Worm (Caenorhabditis elegans) whole organism, L4 larva: Measurements from ENCODE around the gene C44E12.1.

Experiments used
- R02D3.7 ChIP-seq: fragments of 150-350 bp; sonication (generic microtip); optimal IDR thresholded peaks from 3 replicates; lab custom pipeline; 2014; ENCODE audit warnings: missing biosample characterization, missing genetic modification characterization
- ZK546.5 ChIP-seq, 2 experiments: sonication (generic microtip); optimal IDR thresholded peaks; 2 replicates each; lab custom pipeline; 2017; ENCODE audit warnings: missing biosample characterization in 2 of 2, missing genetic modification characterization in 2 of 2
- ceh-20 ChIP-seq: fragments of 200-800 bp; sonication (Bioruptor generic); IDR thresholded peaks from 2 replicates; pipeline ENCODE4 v1.3.6; 2022; ENCODE audit warnings: missing genetic modification reagents, missing genetic modification characterization, missing compliant biosample characterization
- fkh-10 ChIP-seq: fragments of 150-350 bp; optimal IDR thresholded peaks from 2 replicates; lab custom pipeline; 2014; ENCODE audit warnings: missing biosample characterization, missing genetic modification reagents, missing genetic modification characterization
- fos-1 ChIP-seq: fragments of 150-350 bp; optimal IDR thresholded peaks from 2 replicates; lab custom pipeline; 2014; ENCODE audit warnings: missing biosample characterization, missing genetic modification characterization
- jun-1 ChIP-seq: fragments of 150-350 bp; optimal IDR thresholded peaks from 2 replicates; lab custom pipeline; 2014; ENCODE audit warnings: missing biosample characterization, missing genetic modification reagents, missing genetic modification characterization
- nhr-6 ChIP-seq: fragments of 150-350 bp; optimal IDR thresholded peaks from 2 replicates; lab custom pipeline; 2014; ENCODE audit warnings: missing biosample characterization, missing genetic modification characterization
- vab-7 ChIP-seq: fragments of 200-800 bp; sonication (Bioruptor generic); IDR thresholded peaks from 2 replicates; pipeline ENCODE4 v1.3.6; 2022; ENCODE audit warnings: missing genetic modification reagents, missing genetic modification characterization, missing compliant biosample characterization
- zag-1 ChIP-seq: fragments of 150-350 bp; optimal IDR thresholded peaks from 2 replicates; lab custom pipeline; 2014; ENCODE audit warnings: missing biosample characterization, missing genetic modification characterization
- ztf-11 ChIP-seq: fragments of 150-350 bp; optimal IDR thresholded peaks from 2 replicates; lab custom pipeline; 2014; ENCODE audit warnings: missing biosample characterization, missing genetic modification characterization

DNA sequence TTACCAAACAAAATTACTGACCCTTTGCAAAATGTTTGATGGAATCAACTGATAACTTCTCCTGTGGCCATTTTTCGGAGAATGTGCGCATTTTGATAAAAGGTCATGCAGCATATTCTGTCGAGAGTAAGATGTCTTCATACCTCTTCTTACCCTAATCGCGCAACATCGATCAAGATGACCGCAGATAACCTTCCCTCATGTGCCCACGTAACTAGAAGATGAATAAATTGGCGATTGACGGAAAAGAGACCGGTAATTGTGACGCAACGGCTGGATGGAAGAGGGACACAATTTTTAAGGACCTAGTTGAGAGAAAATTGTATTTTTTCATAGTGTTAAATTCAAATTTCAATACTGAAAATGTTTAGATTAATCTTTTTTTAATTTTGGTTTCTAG lies 44.1 kb downstream of the C44E12.1 start:
- TF ChIP-seq zag-1 (tag; lab: Kevin White, UChicago), result no peak
- no peak for TF ChIP-seq vab-7 (GFP tag; lab: Robert Waterston, UW)
- TF ChIP-seq ZK546.5 (tag; optimal IDR thresholded peaks at IDR 0.05; lab: Kevin White, UChicago), result no peak
- TF ChIP-seq ceh-20 (GFP tag; lab: Robert Waterston, UW), result no peak
- no peak for TF ChIP-seq fkh-10 (GFP tag; lab: Kevin White, UChicago)
- TF ChIP-seq nhr-6, result no peak
- no peak for TF ChIP-seq R02D3.7 (tag; lab: Kevin White, UChicago)
- TF ChIP-seq jun-1 (tag; lab: Kevin White, UChicago), result no peak
- TF ChIP-seq ztf-11 (tag; lab: Kevin White, UChicago), result no peak
- TF ChIP-seq fos-1 (tag; lab: Kevin White, UChicago), result no peak
